Fruit fly (Drosophila melanogaster): ENCODE data around the gene CG31245.

CG31245 gene

DNA sequence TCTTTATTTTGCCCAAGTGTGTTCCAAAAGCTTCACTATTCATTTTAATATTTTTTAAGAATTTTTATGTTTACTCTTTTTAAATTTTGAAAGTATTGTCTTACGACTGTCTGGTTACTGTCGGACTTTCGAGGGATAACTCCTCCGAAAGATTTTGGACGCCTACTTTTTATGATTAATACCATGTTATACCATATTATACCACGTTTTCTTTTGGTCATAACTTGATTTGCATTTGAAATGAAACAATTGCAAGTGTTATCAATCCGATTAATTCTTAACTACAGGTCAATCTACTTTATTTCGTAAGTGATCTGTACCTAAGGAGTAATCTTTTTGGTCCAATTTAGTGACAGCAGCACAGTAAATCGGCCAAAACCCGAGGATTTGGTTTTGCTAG, 1.1 kb downstream of the CG31245 start, which contains the start of gene CG31404:
TSS of gene CG31404 (minus strand) at position 101 of the 400 bp plus-strand sequence.
- TF ChIP-seq CG13204 (GFP tag; optimal IDR thresholded peaks at IDR 0.05) (no peak), CG9948 (tag; optimal IDR thresholded peaks at IDR 0.05) (no peak), EcR (GFP tag; optimal IDR thresholded peaks at IDR 0.05) (no peak), Snoo (tag; optimal IDR thresholded peaks at IDR 0.05) (no peak), CG32121 (GFP tag; IDR thresholded peaks at IDR 0.05) (no peak), CG4496 (GFP tag; IDR thresholded peaks at IDR 0.05) (no peak), D1 (tag; optimal IDR thresholded peaks at IDR 0.05) (no peak), gl (tag; optimal IDR thresholded peaks at IDR 0.05) (no peak), Pif1B (GFP tag; optimal IDR thresholded peaks at IDR 0.05) (no peak), Ets98B (GFP tag; IDR thresholded peaks at IDR 0.05) (no peak), CG8159 (tag; optimal IDR thresholded peaks at IDR 0.05) (no peak), CG17806 (tag; optimal IDR thresholded peaks at IDR 0.05) (no peak), CG12605 (GFP tag; IDR thresholded peaks at IDR 0.05) (no peak), CG8301 (tag; optimal IDR thresholded peaks at IDR 0.05) (no peak), CG15710 (tag; optimal IDR thresholded peaks at IDR 0.05) (no peak), CG10348 (GFP tag; IDR thresholded peaks at IDR 0.05) (no peak)

DNA sequence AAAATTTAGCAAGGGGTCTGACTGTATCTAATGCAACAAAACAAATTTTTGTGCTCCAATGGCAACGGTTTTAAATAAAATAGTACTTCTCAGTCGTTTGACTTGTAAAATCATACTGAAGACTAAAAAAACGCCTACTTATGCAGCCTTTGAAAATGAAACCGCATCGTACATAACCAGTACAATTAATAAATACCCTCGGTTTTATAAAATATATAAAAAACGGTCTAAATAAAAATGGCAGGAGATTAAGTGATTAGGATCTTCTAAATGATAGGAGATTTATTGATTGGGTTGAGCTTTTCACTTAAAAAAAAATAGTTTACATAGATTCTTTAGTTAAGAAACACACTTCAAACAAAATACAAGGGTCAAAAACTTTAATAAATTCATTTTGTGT, 2.3 kb downstream of the CG31245 start, which contains the start of gene CG3581:
TSS of gene CG3581 (minus strand) at position 101 of the 400 bp plus-strand sequence.
- TF ChIP-seq CG4496 (GFP tag; IDR thresholded peaks at IDR 0.05) = no peak
- no peak for TF ChIP-seq EcR (GFP tag; optimal IDR thresholded peaks at IDR 0.05)
- TF ChIP-seq CG8159 (tag; optimal IDR thresholded peaks at IDR 0.05) = no peak
- TF ChIP-seq gl (tag; optimal IDR thresholded peaks at IDR 0.05) = no peak
- TF ChIP-seq Snoo (tag; optimal IDR thresholded peaks at IDR 0.05) = no peak

DNA sequence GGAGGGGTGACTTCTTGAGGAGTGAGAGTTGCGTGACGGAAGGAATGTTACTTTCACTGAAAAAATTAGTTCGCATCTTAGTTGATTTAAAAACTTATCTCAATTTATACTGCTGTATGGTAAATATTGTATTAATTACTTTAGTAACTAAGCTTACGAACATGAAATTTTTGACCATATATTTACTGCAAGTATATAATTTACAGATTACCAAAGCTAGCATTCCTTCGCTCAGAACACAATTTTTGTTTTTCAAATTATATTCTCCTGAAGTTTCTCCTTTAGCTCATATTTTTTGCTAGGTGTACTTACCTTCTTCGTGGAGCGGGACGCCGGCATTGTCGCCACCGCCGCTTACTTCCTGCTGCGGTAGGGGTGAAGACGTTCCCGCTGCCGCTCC, 6.3 kb downstream of the CG31245 start:
- TF ChIP-seq CG9948 (tag; optimal IDR thresholded peaks at IDR 0.05) = no peak
- no peak for TF ChIP-seq CG12605 (GFP tag; IDR thresholded peaks at IDR 0.05)

DNA sequence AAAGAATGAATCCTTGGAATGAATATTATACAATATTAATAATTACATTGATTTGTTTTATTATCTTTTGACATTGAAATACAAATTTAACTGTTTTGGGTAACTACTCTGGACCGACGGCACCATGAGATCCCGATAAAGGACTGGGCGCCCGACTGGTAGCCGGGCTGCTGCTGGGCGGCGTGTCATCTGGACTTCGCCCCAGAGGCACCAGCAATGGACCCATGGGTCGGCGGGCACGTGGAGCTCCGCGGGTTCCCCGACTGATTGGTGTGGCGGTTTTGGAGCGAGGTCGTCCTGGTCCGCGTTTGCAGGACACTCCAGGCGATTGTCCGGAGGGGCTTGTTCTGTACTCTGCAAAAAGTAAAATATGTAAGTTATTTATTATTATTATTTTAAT, 8.0 kb downstream of the CG31245 start:
- no peak for TF ChIP-seq CG9948 (tag; optimal IDR thresholded peaks at IDR 0.05)
- TF ChIP-seq CG8301 (tag; optimal IDR thresholded peaks at IDR 0.05) = no peak
- TF ChIP-seq Pif1B (GFP tag; optimal IDR thresholded peaks at IDR 0.05) = no peak
- no peak for TF ChIP-seq CG32121 (GFP tag; IDR thresholded peaks at IDR 0.05)
- TF ChIP-seq Snoo (tag; optimal IDR thresholded peaks at IDR 0.05) = no peak
- TF ChIP-seq Pif1A (GFP tag; optimal IDR thresholded peaks at IDR 0.05) = no peak
- TF ChIP-seq fd96Ca (GFP tag; IDR thresholded peaks at IDR 0.05) = no peak
- no peak for TF ChIP-seq CG34367 (tag; optimal IDR thresholded peaks at IDR 0.05)
- no peak for TF ChIP-seq CG8159 (tag; optimal IDR thresholded peaks at IDR 0.05)
- no peak for TF ChIP-seq D1 (tag; optimal IDR thresholded peaks at IDR 0.05)
- TF ChIP-seq CG13204 (GFP tag; optimal IDR thresholded peaks at IDR 0.05) = no peak
- TF ChIP-seq CG12605 (GFP tag; IDR thresholded peaks at IDR 0.05) = no peak
- no peak for TF ChIP-seq CG4496 (GFP tag; IDR thresholded peaks at IDR 0.05)

DNA sequence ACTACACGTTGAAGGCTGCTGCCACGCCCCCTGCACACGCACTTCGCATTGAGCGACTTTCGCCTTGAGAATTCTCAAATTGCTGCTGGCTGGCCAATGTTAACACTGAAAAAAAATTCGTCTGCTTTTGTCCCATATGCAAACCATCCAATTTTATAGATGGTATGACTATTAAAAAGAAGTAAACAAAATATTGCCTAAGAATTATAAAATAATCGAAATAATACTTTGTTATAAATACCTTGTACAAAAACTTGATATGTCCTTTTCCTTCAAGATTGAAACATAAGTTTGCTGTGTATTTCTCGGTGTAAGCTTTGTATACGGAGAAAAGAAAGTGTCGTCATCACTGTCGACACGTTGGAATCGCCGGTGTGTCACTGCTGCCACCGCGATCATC, 14.1 kb downstream of the CG31245 start:
- TF ChIP-seq Snoo (tag; optimal IDR thresholded peaks at IDR 0.05) (peak; percentile 6), CG13204 (GFP tag; optimal IDR thresholded peaks at IDR 0.05) (no peak)

DNA sequence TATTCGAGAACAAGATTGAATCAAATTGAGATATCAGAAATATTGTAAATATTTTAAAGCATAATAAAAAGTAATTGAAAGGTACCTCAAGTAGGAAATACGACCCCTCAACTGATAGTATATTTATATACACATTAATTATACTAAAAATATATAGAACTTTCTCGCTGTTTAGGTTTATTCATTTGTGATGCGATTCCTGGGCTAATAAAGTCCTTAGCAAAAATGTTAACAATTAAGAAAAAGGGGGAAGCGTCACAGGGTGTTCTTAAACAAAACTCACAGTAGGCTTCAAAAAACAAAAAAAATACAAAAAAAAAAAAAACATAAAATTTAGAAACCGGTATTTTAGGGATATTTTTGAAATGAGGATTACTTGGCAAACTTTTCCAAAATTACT, 23.3 kb downstream of the CG31245 start, which contains the start of gene CG43203:
TSS of gene CG43203 (plus strand) at position 301 of the 400 bp plus-strand sequence.
- TF ChIP-seq fd96Ca (GFP tag; IDR thresholded peaks at IDR 0.05) = no peak
- no peak for TF ChIP-seq D1 (tag; optimal IDR thresholded peaks at IDR 0.05)
- TF ChIP-seq CG15710 (tag; optimal IDR thresholded peaks at IDR 0.05) = no peak
- TF ChIP-seq CG8301 (tag; optimal IDR thresholded peaks at IDR 0.05) = no peak
- no peak for TF ChIP-seq CG8159 (tag; optimal IDR thresholded peaks at IDR 0.05)
- no peak for TF ChIP-seq CG10348 (GFP tag; IDR thresholded peaks at IDR 0.05)
- TF ChIP-seq CG17806 (tag; optimal IDR thresholded peaks at IDR 0.05) = no peak

DNA sequence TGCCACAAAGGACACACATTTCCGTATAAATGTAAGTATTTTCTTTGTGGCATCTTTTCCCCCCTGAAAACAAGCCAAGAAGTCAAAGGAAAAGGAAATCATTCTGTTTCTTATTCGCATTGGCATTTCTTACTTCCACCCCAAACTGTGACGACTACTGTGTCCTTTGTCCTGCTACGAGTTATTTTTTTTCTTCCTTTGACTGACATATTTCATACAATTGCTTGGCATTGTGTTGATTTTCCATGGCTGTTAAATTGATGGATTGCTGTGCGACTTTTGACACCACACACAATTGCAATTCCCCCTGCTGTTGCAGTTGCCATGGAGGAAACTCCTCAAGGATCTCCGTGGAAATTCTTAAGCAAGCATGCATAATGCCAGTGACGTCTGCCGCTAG, 24.9 kb downstream of the CG31245 start:
- TF ChIP-seq CG14655 (GFP tag; optimal IDR thresholded peaks at IDR 0.05) (no peak), gl (tag; optimal IDR thresholded peaks at IDR 0.05) (no peak), rn (GFP tag; IDR thresholded peaks at IDR 0.05) (no peak), Pif1B (GFP tag; optimal IDR thresholded peaks at IDR 0.05) (no peak), CG10348 (GFP tag; IDR thresholded peaks at IDR 0.05) (no peak)

DNA sequence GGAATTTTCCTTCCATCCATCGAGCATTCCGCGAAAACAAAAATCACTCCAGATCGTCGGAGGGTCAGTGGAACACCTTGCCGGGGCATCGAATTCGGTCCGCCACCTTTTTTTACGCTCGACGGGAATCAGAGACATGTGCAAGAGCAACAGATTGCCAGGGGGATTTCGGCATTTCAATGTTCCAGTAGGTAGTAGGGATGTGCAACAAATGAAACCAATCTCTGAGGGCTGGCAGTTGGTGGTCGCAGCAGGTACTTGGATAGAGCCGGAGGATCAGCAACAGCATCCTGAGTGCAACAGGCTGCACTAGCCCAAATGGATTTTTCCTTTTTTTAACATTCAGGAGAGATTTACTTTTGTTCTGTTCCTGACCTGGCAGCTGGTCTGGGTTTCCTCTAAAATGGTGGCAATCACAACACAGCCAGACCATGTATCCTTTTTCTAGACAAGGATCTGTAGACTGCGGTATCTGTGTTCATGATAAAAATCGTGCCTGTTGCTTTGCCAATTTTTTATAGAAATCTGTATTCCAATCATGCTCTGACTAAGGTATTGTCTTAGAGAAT, 26.6 kb downstream of the CG31245 start:
- no peak for TF ChIP-seq D1 (tag; optimal IDR thresholded peaks at IDR 0.05)
- TF ChIP-seq CG15710 (tag; optimal IDR thresholded peaks at IDR 0.05) = no peak
- no peak for TF ChIP-seq CG10348 (GFP tag; IDR thresholded peaks at IDR 0.05)
- no peak for TF ChIP-seq EcR (GFP tag; optimal IDR thresholded peaks at IDR 0.05)
- no peak for TF ChIP-seq CG14655 (GFP tag; optimal IDR thresholded peaks at IDR 0.05)
- no peak for TF ChIP-seq CG34367 (tag; optimal IDR thresholded peaks at IDR 0.05)
- TF ChIP-seq CG12605 (GFP tag; IDR thresholded peaks at IDR 0.05) = no peak

Data from whole organism, pupa.